Fruit fly (Drosophila melanogaster): ENCODE results near the gene rux.

Gene rux

DNA sequence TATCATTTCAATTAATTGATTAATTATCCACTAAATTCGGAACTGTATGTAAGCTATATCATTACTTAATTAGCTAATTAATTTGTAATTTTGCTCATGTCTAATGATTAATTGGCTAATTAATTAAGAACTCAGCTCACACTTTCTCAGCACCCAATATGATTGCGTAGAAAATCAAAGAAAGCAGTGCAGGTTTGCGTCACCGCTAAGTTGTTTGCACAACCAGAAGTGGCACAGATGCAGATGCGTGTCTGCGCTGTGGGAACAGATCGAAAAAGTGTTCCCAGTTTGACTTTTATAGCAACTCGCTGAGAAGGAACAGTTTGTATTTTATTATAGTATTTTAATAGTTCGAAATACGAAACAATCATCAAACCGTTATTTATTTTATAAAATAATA, 45.5 kb downstream of the rux start (continued):
- TF ChIP-seq lmd (GFP tag; IDR thresholded peaks at IDR 0.05) = no peak
- peak; percentile 37 for TF ChIP-seq CG8290 (GFP tag; optimal IDR thresholded peaks at IDR 0.05)
- TF ChIP-seq CG8290 (tag; optimal IDR thresholded peaks at IDR 0.05) = peak in 1 of 2 experiments; percentile 67
- TF ChIP-seq Fer3 (tag; optimal IDR thresholded peaks at IDR 0.05) = no peak
- TF ChIP-seq Opbp (GFP tag; IDR thresholded peaks at IDR 0.05; ENCODE audit: partially characterized antibody) = peak; percentile 32; the same call in 1 of the 3 replicates
- TF ChIP-seq trem (tag; optimal IDR thresholded peaks at IDR 0.05) = peak; percentile 35
- no peak for TF ChIP-seq esg (GFP tag; conservative IDR thresholded peaks at IDR 0.05)
- TF ChIP-seq CTCF (GFP tag; optimal IDR thresholded peaks at IDR 0.05) = peak; percentile 83
- TF ChIP-seq Pdp1 (GFP tag; optimal IDR thresholded peaks at IDR 0.05) = peak in 1 of 2 experiments; percentile 54
- TF ChIP-seq her (GFP tag; optimal IDR thresholded peaks at IDR 0.05) = no peak
- peak; percentile 95 for TF ChIP-seq Vsx1 (GFP tag; optimal IDR thresholded peaks at IDR 0.05)
- TF ChIP-seq oc (tag; optimal IDR thresholded peaks at IDR 0.05) = no peak
- TF ChIP-seq Dfd (GFP tag; optimal IDR thresholded peaks at IDR 0.05) = no peak
- no peak for TF ChIP-seq CG11093 (GFP tag; IDR thresholded peaks at IDR 0.05)
- TF ChIP-seq Bgb (GFP tag; IDR thresholded peaks at IDR 0.05; ENCODE audit: partially characterized antibody) = peak; percentile 25; the same call in 1 of the 2 replicates
- TF ChIP-seq CG31365 (tag; optimal IDR thresholded peaks at IDR 0.05) = peak; percentile 96
- peak; percentile 61; the same call in 1 of the 2 replicates for TF ChIP-seq CG42726 (GFP tag; IDR thresholded peaks at IDR 0.05; ENCODE audit: partially characterized antibody)
- peak; percentile 5 for TF ChIP-seq CG10267 (tag; optimal IDR thresholded peaks at IDR 0.05)
- TF ChIP-seq otp (GFP tag; IDR thresholded peaks at IDR 0.05) = no peak
- peak; percentile 74 for TF ChIP-seq zen (tag; optimal IDR thresholded peaks at IDR 0.05)
- no peak for TF ChIP-seq MESR4 (GFP tag; optimal IDR thresholded peaks at IDR 0.05)
- TF ChIP-seq Dek (tag; optimal IDR thresholded peaks at IDR 0.05) = peak; percentile 3
- TF ChIP-seq sens (GFP tag) = no peak
- TF ChIP-seq CG17829 (tag; optimal IDR thresholded peaks at IDR 0.05) = peak; percentile 19
- TF ChIP-seq klu (GFP tag; IDR thresholded peaks at IDR 0.05) = no peak
- no peak for TF ChIP-seq CG10209 (GFP tag; optimal IDR thresholded peaks at IDR 0.05)
- TF ChIP-seq gem (tag; optimal IDR thresholded peaks at IDR 0.05) = no peak
- TF ChIP-seq CG6272 (GFP tag; IDR thresholded peaks at IDR 0.05) = peak; percentile 26; the same call in 1 of the 2 replicates
- peak; percentile 10 for TF ChIP-seq CG2712 (tag; optimal IDR thresholded peaks at IDR 0.05)
- peak; percentile 26 for TF ChIP-seq NfI (GFP tag; optimal IDR thresholded peaks at IDR 0.05)
- peak; percentile 44 for TF ChIP-seq Lhr (GFP tag; optimal IDR thresholded peaks at IDR 0.05)
- no peak for TF ChIP-seq Hr39 (optimal IDR thresholded peaks at IDR 0.05)
- no peak for TF ChIP-seq CG9437 (GFP tag; optimal IDR thresholded peaks at IDR 0.05)
- TF ChIP-seq yki (optimal IDR thresholded peaks at IDR 0.05) = peak; percentile 18
- TF ChIP-seq CG14710 (tag; optimal IDR thresholded peaks at IDR 0.05) = peak; percentile 36
- peak; percentile 25; the same call in 1 of the 3 replicates for TF ChIP-seq CG2199 (GFP tag; IDR thresholded peaks at IDR 0.05)
- no peak for TF ChIP-seq CG12659 (GFP tag; optimal IDR thresholded peaks at IDR 0.05)
- TF ChIP-seq br (optimal IDR thresholded peaks at IDR 0.05) = no peak
- peak; percentile 91 for TF ChIP-seq pita (GFP tag; optimal IDR thresholded peaks at IDR 0.05)
- peak; percentile 12 for TF ChIP-seq CG17912 (GFP tag; optimal IDR thresholded peaks at IDR 0.05)
- no peak for TF ChIP-seq dan (GFP tag; IDR thresholded peaks at IDR 0.05)
- TF ChIP-seq CG13287 (GFP tag; IDR thresholded peaks at IDR 0.05; ENCODE audit: partially characterized antibody) = peak; percentile 8; the same call in 1 of the 2 replicates
- TF ChIP-seq nmo (GFP tag; optimal IDR thresholded peaks at IDR 0.05) = peak; percentile 7
- TF ChIP-seq al (GFP tag; IDR thresholded peaks at IDR 0.05) = no peak
- TF ChIP-seq ci (GFP tag; IDR thresholded peaks at IDR 0.05) = 0 out of 3 replicates have a peak, but pooled peaks have one; percentile 42
- no peak for TF ChIP-seq CG4617 (GFP tag; optimal IDR thresholded peaks at IDR 0.05; ENCODE audit: borderline replicate concordance)
- TF ChIP-seq CG4707 (GFP tag; optimal IDR thresholded peaks at IDR 0.05) = peak; percentile 14
- peak; percentile 22 for TF ChIP-seq CG33213 (GFP tag; optimal IDR thresholded peaks at IDR 0.05)
- TF ChIP-seq Hr51 (GFP tag; optimal IDR thresholded peaks at IDR 0.05) = peak in 1 of 2 experiments; percentile 22
- TF ChIP-seq HLHmδ (GFP tag; optimal IDR thresholded peaks at IDR 0.05) = peak; percentile 5
- TF ChIP-seq CG1647 (GFP tag; optimal IDR thresholded peaks at IDR 0.05) = no peak

All from whole organism, embryonic.